Worm (Caenorhabditis elegans) whole organism, late embryonic: ENCODE measurements around the gene srb-17.
A peak's percentile ranks its signal among the peaks of the same experiment; 100 is the strongest.

Experiments
- C08G9.2 ChIP-seq: sonication (generic microtip); optimal IDR thresholded peaks from 2 replicates; lab custom pipeline; 2016; ENCODE audit warnings: mild to moderate bottlenecking, missing genetic modification characterization, moderate library complexity, missing compliant biosample characterization
- F13H6.1 ChIP-seq: sonication (generic microtip); optimal IDR thresholded peaks from 2 replicates; lab custom pipeline; 2016; ENCODE audit warnings: missing genetic modification characterization, missing compliant biosample characterization
- K02D7.2 ChIP-seq: sonication (generic microtip); optimal IDR thresholded peaks from 2 replicates; lab custom pipeline; 2017; ENCODE audit warnings: mild to moderate bottlenecking, missing genetic modification characterization, missing compliant biosample characterization
- K09A11.1 ChIP-seq: sonication (generic microtip); optimal IDR thresholded peaks from 2 replicates; lab custom pipeline; 2017; ENCODE audit warnings: antibody characterized with exemption, mild to moderate bottlenecking, missing genetic modification characterization, missing compliant biosample characterization; ENCODE audit not compliant: insufficient read depth
- T23F11.4 ChIP-seq: fragments of 200-800 bp; sonication (Bioruptor generic); optimal IDR thresholded peaks from 2 replicates; lab custom pipeline; 2018; ENCODE audit warnings: mild to moderate bottlenecking, missing genetic modification characterization, missing compliant biosample characterization
- Y22D7AL.16 ChIP-seq: sonication (generic microtip); optimal IDR thresholded peaks from 2 replicates; lab custom pipeline; 2016; ENCODE audit warnings: missing genetic modification characterization, missing compliant biosample characterization
- ahr-1 ChIP-seq: sonication (generic microtip); optimal IDR thresholded peaks from 2 replicates; lab custom pipeline; 2016; ENCODE audit warnings: missing genetic modification characterization, missing compliant biosample characterization
- ama-1 ChIP-seq: fragments of 150-350 bp; optimal IDR thresholded peaks from 2 replicates; lab custom pipeline; 2014
- ceh-14 ChIP-seq: sonication (generic microtip); optimal IDR thresholded peaks from 2 replicates; lab custom pipeline; 2016; ENCODE audit warnings: missing genotype, missing genetic modification characterization, missing compliant biosample characterization
- ceh-18 ChIP-seq: sonication (generic microtip); optimal IDR thresholded peaks from 2 replicates; lab custom pipeline; 2016; ENCODE audit warnings: missing genetic modification characterization, missing compliant biosample characterization
- ceh-19 ChIP-seq: fragments of 200-800 bp; sonication (Bioruptor generic); optimal IDR thresholded peaks from 2 replicates; lab custom pipeline; 2018; ENCODE audit warnings: mild to moderate bottlenecking, missing genetic modification characterization, missing compliant biosample characterization
- ceh-22 ChIP-seq: sonication (generic microtip); optimal IDR thresholded peaks from 2 replicates; lab custom pipeline; 2017; ENCODE audit warnings: missing biosample characterization, missing genetic modification characterization
- ceh-31 ChIP-seq: sonication (generic microtip); optimal IDR thresholded peaks from 2 replicates; lab custom pipeline; 2016; ENCODE audit warnings: missing genetic modification characterization, missing compliant biosample characterization
- ceh-34 ChIP-seq: sonication (generic microtip); optimal IDR thresholded peaks from 2 replicates; lab custom pipeline; 2016; ENCODE audit warnings: mild to moderate bottlenecking, missing genetic modification characterization, missing compliant biosample characterization
- ceh-9 ChIP-seq: sonication (generic microtip); optimal IDR thresholded peaks from 2 replicates; lab custom pipeline; 2016; ENCODE audit warnings: mild to moderate bottlenecking, missing genetic modification characterization, inconsistent platforms, missing compliant biosample characterization
- che-1 ChIP-seq: sonication (generic microtip); optimal IDR thresholded peaks from 2 replicates; lab custom pipeline; 2016; ENCODE audit warnings: mild to moderate bottlenecking, missing genetic modification characterization, missing compliant biosample characterization
- elt-2 ChIP-seq: sonication (generic microtip); optimal IDR thresholded peaks from 2 replicates; lab custom pipeline; 2016; ENCODE audit warnings: missing genetic modification reagents, missing genetic modification characterization, missing compliant biosample characterization
- ets-4 ChIP-seq: sonication (generic microtip); optimal IDR thresholded peaks from 2 replicates; lab custom pipeline; 2016; ENCODE audit warnings: missing genetic modification characterization, missing compliant biosample characterization
- eyg-1 ChIP-seq: sonication (generic microtip); optimal IDR thresholded peaks from 2 replicates; lab custom pipeline; 2016; ENCODE audit warnings: missing genotype, missing genetic modification characterization, missing compliant biosample characterization
- fax-1 ChIP-seq: sonication (generic microtip); optimal IDR thresholded peaks from 2 replicates; lab custom pipeline; 2016; ENCODE audit warnings: missing genotype, missing genetic modification characterization, missing compliant biosample characterization
- hlh-13 ChIP-seq: fragments of 200-800 bp; sonication (Bioruptor generic); optimal IDR thresholded peaks from 2 replicates; lab custom pipeline; 2018; ENCODE audit warnings: mild to moderate bottlenecking, missing genetic modification characterization, missing compliant biosample characterization
- hlh-15 ChIP-seq: sonication (generic microtip); optimal IDR thresholded peaks from 2 replicates; lab custom pipeline; 2016; ENCODE audit warnings: missing genetic modification characterization, missing compliant biosample characterization
- hlh-30 ChIP-seq: sonication (generic microtip); optimal IDR thresholded peaks from 2 replicates; lab custom pipeline; 2017; ENCODE audit warnings: antibody characterized with exemption, missing genetic modification characterization, missing compliant biosample characterization; ENCODE audit not compliant: insufficient read depth
- hlh-8 ChIP-seq: sonication (generic microtip); optimal IDR thresholded peaks from 2 replicates; lab custom pipeline; 2016; ENCODE audit warnings: missing genotype, missing genetic modification characterization, missing compliant biosample characterization
- lim-6 ChIP-seq: sonication (generic microtip); optimal IDR thresholded peaks from 2 replicates; lab custom pipeline; 2016; ENCODE audit warnings: missing genetic modification characterization, missing compliant biosample characterization
- madf-2 ChIP-seq: sonication (generic microtip); optimal IDR thresholded peaks from 2 replicates; lab custom pipeline; 2017; ENCODE audit warnings: missing genetic modification characterization, missing compliant biosample characterization
- nfya-1 ChIP-seq: sonication (generic microtip); optimal IDR thresholded peaks from 2 replicates; lab custom pipeline; 2017; ENCODE audit warnings: missing genetic modification characterization, mild to moderate bottlenecking, missing compliant biosample characterization, antibody characterized with exemption, moderate library complexity
- odd-2 ChIP-seq: sonication (generic microtip); optimal IDR thresholded peaks from 2 replicates; lab custom pipeline; 2017; ENCODE audit warnings: antibody characterized with exemption, mild to moderate bottlenecking, missing genetic modification characterization, missing compliant biosample characterization
- pag-3 ChIP-seq: sonication (generic microtip); optimal IDR thresholded peaks from 2 replicates; lab custom pipeline; 2016; ENCODE audit warnings: missing compliant biosample characterization, missing genetic modification characterization, borderline replicate concordance
- pat-9 ChIP-seq: fragments of 200-800 bp; sonication (Bioruptor generic); optimal IDR thresholded peaks from 2 replicates; lab custom pipeline; 2018; ENCODE audit warnings: mild to moderate bottlenecking, missing genetic modification characterization, moderate library complexity, missing compliant biosample characterization
- pax-1 ChIP-seq: fragments of 150-350 bp; optimal IDR thresholded peaks from 2 replicates; lab custom pipeline; 2014; ENCODE audit warnings: missing biosample characterization, missing genetic modification characterization
- pqm-1 ChIP-seq: sonication (generic microtip); optimal IDR thresholded peaks from 2 replicates; lab custom pipeline; 2016; ENCODE audit warnings: missing genetic modification characterization, missing compliant biosample characterization
- rnt-1 ChIP-seq: sonication (generic microtip); optimal IDR thresholded peaks from 2 replicates; lab custom pipeline; 2016; ENCODE audit warnings: missing genetic modification characterization, missing compliant biosample characterization
- sdc-2 ChIP-seq: sonication (generic microtip); optimal IDR thresholded peaks from 2 replicates; lab custom pipeline; 2016; ENCODE audit warnings: missing genotype, missing genetic modification characterization, missing compliant biosample characterization
- sox-2 ChIP-seq: fragments of 200-800 bp; sonication (Bioruptor generic); IDR thresholded peaks from 2 replicates; pipeline ENCODE4 v1.3.6; 2022; ENCODE audit warnings: missing genetic modification reagents, missing genetic modification characterization, missing compliant biosample characterization
- sox-4 ChIP-seq: sonication (generic microtip); optimal IDR thresholded peaks from 2 replicates; lab custom pipeline; 2017; ENCODE audit warnings: mild to moderate bottlenecking, missing genetic modification characterization, inconsistent platforms, missing compliant biosample characterization
- syd-9 ChIP-seq: sonication (generic microtip); optimal IDR thresholded peaks from 2 replicates; lab custom pipeline; 2016; ENCODE audit warnings: mild to moderate bottlenecking, missing genetic modification characterization, moderate library complexity, missing compliant biosample characterization
- tbx-2 ChIP-seq: sonication (generic microtip); optimal IDR thresholded peaks from 2 replicates; lab custom pipeline; 2016; ENCODE audit warnings: missing genetic modification characterization, missing compliant biosample characterization
- tbx-7 ChIP-seq: sonication (generic microtip); optimal IDR thresholded peaks from 2 replicates; lab custom pipeline; 2016; ENCODE audit warnings: missing genotype, missing genetic modification characterization, missing compliant biosample characterization
- unc-3 ChIP-seq, 2 experiments: fragments of 200-800 bp in 1 of 2; sonication (Bioruptor generic) in 1 of 2; sonication (generic microtip) in 1 of 2; conservative IDR thresholded peaks in 1 of 2; optimal IDR thresholded peaks in 1 of 2; 2 replicates each; pipeline versions ENCODE4 v1.3.6 to Lab custom; 2016 to 2022; ENCODE audit warnings: missing compliant biosample characterization in 2 of 2, missing genetic modification characterization in 2 of 2, missing genetic modification reagents in 1 of 2
- unc-42 ChIP-seq: sonication (generic microtip); optimal IDR thresholded peaks from 2 replicates; lab custom pipeline; 2016; ENCODE audit warnings: missing genotype, missing genetic modification characterization, missing compliant biosample characterization
- unc-55 ChIP-seq: sonication (generic microtip); optimal IDR thresholded peaks from 2 replicates; lab custom pipeline; 2017; ENCODE audit warnings: missing biosample characterization, missing genetic modification reagents, missing genetic modification characterization
- ztf-16 ChIP-seq: sonication (generic microtip); optimal IDR thresholded peaks from 2 replicates; lab custom pipeline; 2017; ENCODE audit warnings: missing genetic modification characterization, missing compliant biosample characterization

Gene srb-17

ce11 chrIV:10457137-10457536, at the start of gene srb-17:
Gene srb-17, minus strand, starts transcription at chrIV:10457237.
- no peak for TF ChIP-seq C08G9.2 (tag; lab: Kevin White, UChicago)
- no peak for TF ChIP-seq F13H6.1 (tag; lab: Kevin White, UChicago)
- no peak for TF ChIP-seq ceh-22 (tag; lab: Kevin White, UChicago)
- no peak for TF ChIP-seq syd-9 (tag; lab: Kevin White, UChicago)
- TF ChIP-seq K09A11.1, result no peak
- TF ChIP-seq pax-1, result no peak
- TF ChIP-seq ceh-19 (GFP tag; lab: Kevin White, UChicago), result no peak
- no peak for TF ChIP-seq pqm-1 (tag; lab: Kevin White, UChicago)
- no peak for TF ChIP-seq unc-42 (tag; lab: Kevin White, UChicago)
- TF ChIP-seq nfya-1 (tag; lab: Kevin White, UChicago), result no peak
- no peak for TF ChIP-seq ztf-16 (tag; lab: Kevin White, UChicago)
- TF ChIP-seq Y22D7AL.16 (tag; lab: Kevin White, UChicago), result no peak
- TF ChIP-seq ceh-14 (tag; lab: Kevin White, UChicago), result no peak
- no peak for TF ChIP-seq hlh-15 (tag; lab: Kevin White, UChicago)
- TF ChIP-seq tbx-7 (tag; lab: Kevin White, UChicago), result no peak
- no peak for TF ChIP-seq odd-2 (tag; lab: Kevin White, UChicago)
- no peak for TF ChIP-seq che-1
- TF ChIP-seq hlh-8, result no peak

ce11 chrIV:10506016-10506415, 49.0 kb upstream of the srb-17 start:
- TF ChIP-seq unc-42 (tag; lab: Kevin White, UChicago) (peak; percentile 9), elt-2 (tag; lab: Kevin White, UChicago) (peak; percentile 59), rnt-1 (tag; lab: Kevin White, UChicago) (no peak)

- TF ChIP-seq ceh-31 (tag; lab: Kevin White, UChicago) (peak; percentile 39), unc-42 (tag; lab: Kevin White, UChicago) (peak; percentile 38), ceh-14 (tag; lab: Kevin White, UChicago) (peak; percentile 69), fax-1 (tag; lab: Kevin White, UChicago) (peak; percentile 42), T23F11.4 (GFP tag; lab: Kevin White, UChicago) (no peak)
These were observed 48.0 kb upstream of the srb-17 start for ce11 chrIV:10505016-10505415.

ce11 chrIV:10503750-10504232, 46.8 kb upstream of the srb-17 start:
- TF ChIP-seq pag-3 (tag; lab: Kevin White, UChicago) (no peak), F13H6.1 (tag; lab: Kevin White, UChicago) (peak; percentile 4), elt-2 (tag; lab: Kevin White, UChicago) (no peak), ceh-14 (tag; lab: Kevin White, UChicago) (peak; percentile 83), rnt-1 (tag; lab: Kevin White, UChicago) (peak; percentile 70), ahr-1 (no peak), hlh-13 (GFP tag; lab: Kevin White, UChicago) (no peak), hlh-15 (tag; lab: Kevin White, UChicago) (no peak), hlh-30 (tag; lab: Kevin White, UChicago) (no peak), unc-3 (GFP tag; conservative IDR thresholded peaks at IDR 0.05; lab: Robert Waterston, UW) (no peak), unc-3 (tag; optimal IDR thresholded peaks at IDR 0.05; lab: Kevin White, UChicago) (no peak), sox-2 (GFP tag; lab: Robert Waterston, UW) (no peak), fax-1 (tag; lab: Kevin White, UChicago) (peak; percentile 82), K02D7.2 (peak; percentile 3), T23F11.4 (GFP tag; lab: Kevin White, UChicago) (no peak), che-1 (peak; percentile 19), ceh-34 (tag; lab: Kevin White, UChicago) (peak; percentile 81), ets-4 (tag; lab: Kevin White, UChicago) (peak; percentile 6), sox-4 (tag; lab: Kevin White, UChicago) (peak; percentile 27), madf-2 (tag; lab: Kevin White, UChicago) (no peak), pat-9 (tag; lab: Kevin White, UChicago) (no peak), ama-1 (no peak), Y22D7AL.16 (tag; lab: Kevin White, UChicago) (peak; percentile 50), ceh-31 (tag; lab: Kevin White, UChicago) (peak; percentile 79), tbx-2 (tag; lab: Kevin White, UChicago) (peak; percentile 58), unc-55 (GFP tag; lab: Kevin White, UChicago) (peak; percentile 86), unc-42 (tag; lab: Kevin White, UChicago) (peak; percentile 82), sdc-2 (tag; lab: Kevin White, UChicago) (peak; percentile 36), ceh-19 (GFP tag; lab: Kevin White, UChicago) (peak; percentile 57), eyg-1 (tag; lab: Kevin White, UChicago) (no peak), ceh-9 (no peak), syd-9 (tag; lab: Kevin White, UChicago) (peak; percentile 20), lim-6 (tag; lab: Kevin White, UChicago) (no peak), ceh-18 (peak; percentile 94)
